In the genomic region with DNA sequence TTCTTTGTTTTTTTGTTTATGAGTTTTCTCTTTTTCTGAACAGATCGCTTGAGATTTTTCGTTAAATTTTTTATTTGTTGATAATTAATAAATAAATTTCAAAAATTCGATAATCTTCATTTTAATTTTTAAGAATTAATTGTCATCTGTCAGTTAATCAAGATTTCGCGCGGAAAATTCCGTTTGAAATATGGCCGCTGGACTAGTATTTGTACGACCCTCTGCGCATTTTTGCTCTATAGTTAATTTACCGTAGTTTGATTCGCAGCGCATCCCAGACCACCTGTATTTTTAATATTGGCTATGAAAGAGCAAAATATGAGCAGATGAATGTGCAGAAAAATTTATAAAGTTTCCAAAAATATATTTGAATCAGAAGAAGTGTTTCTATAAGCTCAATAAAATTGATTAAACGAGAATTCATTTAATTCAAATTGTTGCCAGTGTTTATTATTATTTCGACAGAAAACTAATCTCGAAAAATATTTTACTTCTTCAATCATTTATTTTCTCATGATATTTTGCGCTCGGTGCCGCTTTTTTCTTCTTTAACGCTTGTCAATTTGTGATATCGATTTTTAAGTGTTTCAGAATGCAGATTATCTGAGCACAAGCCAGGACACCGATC, we compare ENCODE assay signal across 1 worm cellular context.
TF ChIP-seq lines count a peak whose summit lies in the region.

Gene nfi-1 (plus strand): TSS at position 578 of the 628 bp plus-strand sequence.

TF ChIP-seq in whole organism, L1 larva, 84 proteins besides CTCF, POLR2A, EP300 and RAD21 (continued from another document):
- TF ChIP-seq C04F5.9 (tag; optimal IDR thresholded peaks at IDR 0.05; lab: Kevin White, UChicago) (no peak), snpc-4 (tag; optimal IDR thresholded peaks at IDR 0.05; lab: Kevin White, UChicago) (peak; percentile 8), egl-13 (tag; optimal IDR thresholded peaks at IDR 0.05; lab: Kevin White, UChicago) (no peak), F16B12.6 (tag; optimal IDR thresholded peaks at IDR 0.05; lab: Kevin White, UChicago) (no peak), swsn-7 (tag; optimal IDR thresholded peaks at IDR 0.05; lab: Kevin White, UChicago) (peak; percentile 17), dpl-1 (GFP tag; optimal IDR thresholded peaks at IDR 0.05; lab: Kevin White, UChicago) (peak; percentile 65 to 87 (median 76)), alr-1 (tag; optimal IDR thresholded peaks at IDR 0.05; lab: Kevin White, UChicago; ENCODE audit: borderline replicate concordance) (no peak), ceh-88 (GFP tag; IDR thresholded peaks at IDR 0.05; lab: Robert Waterston, UW) (no peak), nhr-20 (tag; optimal IDR thresholded peaks at IDR 0.05; lab: Kevin White, UChicago) (peak; percentile 58), zag-1 (tag; optimal IDR thresholded peaks at IDR 0.05; lab: Kevin White, UChicago) (no peak), fkh-8 (tag; optimal IDR thresholded peaks at IDR 0.05; lab: Kevin White, UChicago) (no peak), aly-2 (tag; optimal IDR thresholded peaks at IDR 0.05; lab: Kevin White, UChicago) (no peak), lin-14 (GFP tag; optimal IDR thresholded peaks at IDR 0.05; lab: Kevin White, UChicago) (peak; percentile 60), tbx-2 (tag; optimal IDR thresholded peaks at IDR 0.05; lab: Kevin White, UChicago) (peak; percentile 53), rnt-1 (tag; optimal IDR thresholded peaks at IDR 0.05; lab: Kevin White, UChicago) (peak; percentile 72), mep-1 (tag; optimal IDR thresholded peaks at IDR 0.05; lab: Kevin White, UChicago) (peak; percentile 56), pag-3 (tag; optimal IDR thresholded peaks at IDR 0.05; lab: Kevin White, UChicago; ENCODE audit: borderline replicate concordance, insufficient read depth) (no peak), elt-2 (tag; optimal IDR thresholded peaks at IDR 0.05; lab: Kevin White, UChicago) (no peak), lin-39 (tag; optimal IDR thresholded peaks at IDR 0.05; lab: Kevin White, UChicago) (no peak), ceh-82 (tag; optimal IDR thresholded peaks at IDR 0.05; lab: Kevin White, UChicago) (no peak), ztf-4 (tag; optimal IDR thresholded peaks at IDR 0.05; lab: Kevin White, UChicago) (no peak), unc-98 (GFP tag; IDR thresholded peaks at IDR 0.05; lab: Robert Waterston, UW) (no peak), unc-30 (tag; optimal IDR thresholded peaks at IDR 0.05; lab: Kevin White, UChicago) (no peak), Y116A8C.19 (tag; optimal IDR thresholded peaks at IDR 0.05; lab: Kevin White, UChicago; ENCODE audit: borderline replicate concordance) (no peak), zip-4 (GFP tag; optimal IDR thresholded peaks at IDR 0.05; lab: Kevin White, UChicago) (no peak), unc-62 (GFP tag; optimal IDR thresholded peaks at IDR 0.05; lab: Kevin White, UChicago) (no peak), nhr-11 (tag; optimal IDR thresholded peaks at IDR 0.05; lab: Kevin White, UChicago) (no peak), nhr-71 (tag; optimal IDR thresholded peaks at IDR 0.05; lab: Kevin White, UChicago) (peak; percentile 62), nhr-19 (GFP tag; conservative IDR thresholded peaks at IDR 0.05; lab: Robert Waterston, UW) (no peak), lin-35 (GFP tag; optimal IDR thresholded peaks at IDR 0.05; lab: Kevin White, UChicago) (peak; percentile 74 to 88), C16A3.4 (tag; optimal IDR thresholded peaks at IDR 0.05; lab: Kevin White, UChicago) (peak; percentile 72), ces-1 (GFP tag; optimal IDR thresholded peaks at IDR 0.05; lab: Kevin White, UChicago) (no peak), ztf-11 (tag; optimal IDR thresholded peaks at IDR 0.05; lab: Kevin White, UChicago) (peak in 1 of 2 experiments; percentile 28), fos-1 (tag; optimal IDR thresholded peaks at IDR 0.05; lab: Kevin White, UChicago) (no peak), vab-15 (tag; optimal IDR thresholded peaks at IDR 0.05; lab: Kevin White, UChicago) (peak; percentile 18), grh-1 (GFP tag; IDR thresholded peaks at IDR 0.05; lab: Robert Waterston, UW) (no peak), xbp-1 (tag; optimal IDR thresholded peaks at IDR 0.05; lab: Kevin White, UChicago) (peak; percentile 53), nhr-28 (tag; optimal IDR thresholded peaks at IDR 0.05; lab: Kevin White, UChicago) (no peak), C34B4.2 (tag; optimal IDR thresholded peaks at IDR 0.05; lab: Kevin White, UChicago) (no peak), ceh-63 (GFP tag; optimal IDR thresholded peaks at IDR 0.05; lab: Kevin White, UChicago) (no peak), fkh-4 (tag; optimal IDR thresholded peaks at IDR 0.05; lab: Kevin White, UChicago; ENCODE audit: borderline replicate concordance) (no peak)
